Fruit fly (Drosophila melanogaster): ENCODE results near the gene kst.
A peak's percentile ranks its signal among the peaks of the same experiment; 100 is the strongest.

kst gene

DNA sequence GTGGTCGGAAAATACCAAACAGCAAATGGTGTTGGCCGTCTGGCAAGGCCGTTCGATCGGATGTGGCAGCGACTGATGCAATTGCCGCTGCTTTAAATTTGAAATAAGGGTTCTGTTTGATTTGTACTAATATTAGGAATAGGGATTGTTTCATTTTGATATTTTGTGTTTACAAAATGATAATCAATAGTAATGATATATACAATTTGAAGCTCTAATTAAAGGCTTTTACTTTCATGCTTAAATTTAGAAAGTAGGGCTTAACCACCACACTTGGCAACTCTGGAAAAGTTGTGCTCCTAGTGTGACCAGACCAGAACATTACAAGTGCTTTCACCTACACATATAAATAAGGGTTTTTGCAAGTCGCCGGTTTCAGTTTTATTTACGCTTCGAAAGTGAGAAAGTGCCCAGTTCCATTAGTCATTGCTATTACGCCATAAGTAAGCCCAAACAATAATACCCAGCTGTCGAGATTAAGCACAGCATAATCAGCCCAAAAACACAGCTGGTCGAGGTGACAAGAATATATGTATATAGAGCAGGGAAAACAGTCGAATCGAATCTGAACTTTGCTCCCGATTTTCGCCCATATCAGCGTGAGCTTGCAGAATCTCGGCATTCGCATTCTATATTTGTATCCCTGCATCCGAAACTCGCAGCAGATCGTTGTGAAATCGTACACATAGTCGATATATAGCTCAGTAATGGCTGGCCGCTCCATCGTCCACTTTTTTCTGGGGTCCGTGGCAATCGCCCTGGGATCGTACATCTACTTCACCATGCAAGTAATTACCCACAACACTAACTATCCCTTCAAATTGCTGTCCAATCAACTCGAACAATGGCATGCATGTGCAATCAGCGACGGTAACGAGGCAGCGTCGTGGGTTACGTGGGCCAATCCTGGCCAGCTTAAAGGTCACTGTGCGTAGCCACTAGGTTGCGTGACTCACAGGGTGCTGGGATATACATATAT is 10.4 kb upstream of the kst start, which contains the start of gene Gtpx (continued):
- no peak for TF ChIP-seq fd102C (GFP tag; optimal IDR thresholded peaks at IDR 0.05)
- TF ChIP-seq CG8478 (optimal IDR thresholded peaks at IDR 0.05), result peak; percentile 30
- TF ChIP-seq CG8281 (tag; optimal IDR thresholded peaks at IDR 0.05), result no peak
- TF ChIP-seq gcm2 (GFP tag; optimal IDR thresholded peaks at IDR 0.05), result no peak
- TF ChIP-seq Rfx (GFP tag; IDR thresholded peaks at IDR 0.05), result peak; percentile 37; the same call in 1 of the 2 replicates
- TF ChIP-seq insv (GFP tag; optimal IDR thresholded peaks at IDR 0.05), result no peak
- no peak for TF ChIP-seq CG6254 (GFP tag; optimal IDR thresholded peaks at IDR 0.05)
- no peak for TF ChIP-seq hbn (GFP tag; IDR thresholded peaks at IDR 0.05; ENCODE audit: partially characterized antibody)
- TF ChIP-seq pum (GFP tag; optimal IDR thresholded peaks at IDR 0.05), result no peak
- no peak for TF ChIP-seq lov (optimal IDR thresholded peaks at IDR 0.05)
- TF ChIP-seq lov (GFP tag; IDR thresholded peaks at IDR 0.05), result no peak
- TF ChIP-seq Gsc (GFP tag; IDR thresholded peaks at IDR 0.05), result no peak
- peak; percentile 34 for TF ChIP-seq CG18011 (GFP tag; optimal IDR thresholded peaks at IDR 0.05)
- peak; percentile 58 for TF ChIP-seq HmgZ (tag; optimal IDR thresholded peaks at IDR 0.05)
- TF ChIP-seq exex (tag; optimal IDR thresholded peaks at IDR 0.05), result no peak
- no peak for TF ChIP-seq CG8944 (GFP tag; optimal IDR thresholded peaks at IDR 0.05)
- TF ChIP-seq CG13424 (tag; optimal IDR thresholded peaks at IDR 0.05), result peak; percentile 69
- TF ChIP-seq seq (GFP tag; IDR thresholded peaks at IDR 0.05), result no peak
- peak; percentile 49 for TF ChIP-seq CG17385 (GFP tag; optimal IDR thresholded peaks at IDR 0.05)
- TF ChIP-seq jigr1 (GFP tag; IDR thresholded peaks at IDR 0.05), result no peak
- TF ChIP-seq HLH4C (GFP tag; IDR thresholded peaks at IDR 0.05; ENCODE audit: partially characterized antibody), result no peak
- TF ChIP-seq CG5245 (GFP tag; optimal IDR thresholded peaks at IDR 0.05), result no peak
- no peak for TF ChIP-seq CG31388 (GFP tag; optimal IDR thresholded peaks at IDR 0.05)
- TF ChIP-seq CG12219 (GFP tag; optimal IDR thresholded peaks at IDR 0.05), result no peak
- TF ChIP-seq CG7963 (GFP tag; IDR thresholded peaks at IDR 0.05; ENCODE audit: partially characterized antibody), result no peak
- no peak for TF ChIP-seq btn (GFP tag; optimal IDR thresholded peaks at IDR 0.05)
- peak; percentile 18 for TF ChIP-seq CG4328 (GFP tag; optimal IDR thresholded peaks at IDR 0.05)
- TF ChIP-seq CG14860 (GFP tag; IDR thresholded peaks at IDR 0.05; ENCODE audit: partially characterized antibody), result no peak
- peak; percentile 41 for TF ChIP-seq PHDP (tag; optimal IDR thresholded peaks at IDR 0.05)
- TF ChIP-seq CG5953 (GFP tag; IDR thresholded peaks at IDR 0.05), result no peak
- peak; percentile 66; the same call in 2 of the 3 replicates for TF ChIP-seq CG17361 (GFP tag; IDR thresholded peaks at IDR 0.05)
- no peak for TF ChIP-seq CG31365 (tag; optimal IDR thresholded peaks at IDR 0.05)
- no peak for TF ChIP-seq CG1233 (GFP tag; optimal IDR thresholded peaks at IDR 0.05)
- TF ChIP-seq emc (GFP tag; optimal IDR thresholded peaks at IDR 0.05), result no peak
- TF ChIP-seq CrebB (tag; optimal IDR thresholded peaks at IDR 0.05), result no peak
- TF ChIP-seq eve (GFP tag; optimal IDR thresholded peaks at IDR 0.05), result no peak
- peak; percentile 53 for TF ChIP-seq Hsf (GFP tag; optimal IDR thresholded peaks at IDR 0.05)
- peak in 1 of 2 experiments; percentile 22 for TF ChIP-seq crp (GFP tag; optimal IDR thresholded peaks at IDR 0.05)
- TF ChIP-seq CG7556 (GFP tag; optimal IDR thresholded peaks at IDR 0.05), result peak; percentile 8
- TF ChIP-seq CG1792 (GFP tag; optimal IDR thresholded peaks at IDR 0.05), result no peak
- TF ChIP-seq CG2129 (GFP tag; IDR thresholded peaks at IDR 0.05; ENCODE audit: partially characterized antibody), result no peak
- TF ChIP-seq da (GFP tag; optimal IDR thresholded peaks at IDR 0.05), result no peak
- no peak for TF ChIP-seq CG10462 (GFP tag; optimal IDR thresholded peaks at IDR 0.05)
- no peak for TF ChIP-seq gem (tag; optimal IDR thresholded peaks at IDR 0.05)
- TF ChIP-seq CG16863 (GFP tag; optimal IDR thresholded peaks at IDR 0.05), result no peak
- no peak for TF ChIP-seq C15 (GFP tag; IDR thresholded peaks at IDR 0.05)
- peak; percentile 48 for TF ChIP-seq Bteb2 (GFP tag; optimal IDR thresholded peaks at IDR 0.05)
- no peak for TF ChIP-seq CG2678 (tag; optimal IDR thresholded peaks at IDR 0.05)
- TF ChIP-seq Abd-B (GFP tag; optimal IDR thresholded peaks at IDR 0.05), result peak; percentile 76
